Fruit fly (Drosophila melanogaster) whole organism, adult: Measurements from ENCODE around the gene Npc2b.
A peak's percentile ranks its signal among the peaks of the same experiment; 100 is the strongest.

ENCODE experiments used
- CG5204 ChIP-seq: fragments of 200-800 bp; sonication (Bioruptor generic); optimal IDR thresholded peaks from 2 replicates; lab custom pipeline; 2016; ENCODE audit warnings: missing biosample characterization, missing genetic modification characterization
- Mnt ChIP-seq: fragments of 200-800 bp; sonication (Bioruptor generic); optimal IDR thresholded peaks from 2 replicates; lab custom pipeline; 2016; ENCODE audit warnings: missing biosample characterization, mild to moderate bottlenecking, missing genetic modification characterization

- peak; percentile 66 for TF ChIP-seq Mnt (GFP tag; lab: Kevin White, UChicago)
- peak; percentile 79 for TF ChIP-seq CG5204 (GFP tag; lab: Kevin White, UChicago)
Observed at dm6 chr3R:14122347-14122812, 33.1 kb downstream of the Npc2b start, which contains the start of the genes Abi and twf.
